Worm (Caenorhabditis elegans) whole organism, L2 larva: Measurements from ENCODE around the gene ben-1.

Source experiments
- C34F6.9 ChIP-seq: fragments of 150-350 bp; optimal IDR thresholded peaks from 2 replicates; lab custom pipeline; 2014; ENCODE audit warnings: missing biosample characterization, missing genetic modification characterization
- F13H6.1 ChIP-seq: sonication (generic microtip); optimal IDR thresholded peaks from 2 replicates; lab custom pipeline; 2016; ENCODE audit warnings: missing genetic modification characterization, missing compliant biosample characterization
- R02D3.7 ChIP-seq: fragments of 150-350 bp; optimal IDR thresholded peaks from 2 replicates; lab custom pipeline; 2014; ENCODE audit warnings: missing biosample characterization, missing genetic modification characterization
- Y55F3AM.14 ChIP-seq: fragments of 200-800 bp; sonication (Bioruptor generic); optimal IDR thresholded peaks from 2 replicates; lab custom pipeline; 2018; ENCODE audit warnings: mild to moderate bottlenecking, missing genetic modification characterization, missing compliant biosample characterization
- ZK546.5 ChIP-seq: sonication (generic microtip); optimal IDR thresholded peaks from 2 replicates; lab custom pipeline; 2017; ENCODE audit warnings: missing biosample characterization, missing genetic modification characterization
- aly-2 ChIP-seq: fragments of 150-350 bp; optimal IDR thresholded peaks from 2 replicates; lab custom pipeline; 2014; ENCODE audit warnings: missing biosample characterization, missing genetic modification characterization
- ama-1 ChIP-seq: fragments of 150-350 bp; optimal IDR thresholded peaks from 2 replicates; lab custom pipeline; 2018; ENCODE audit warnings: inconsistent platforms
- blmp-1 ChIP-seq: sonication (generic microtip); optimal IDR thresholded peaks from 2 replicates; lab custom pipeline; 2017; ENCODE audit warnings: missing genetic modification characterization, mild to moderate bottlenecking, missing compliant biosample characterization, antibody characterized with exemption, moderate library complexity; ENCODE audit not compliant: insufficient read depth
- ceh-16 ChIP-seq: fragments of 150-350 bp; optimal IDR thresholded peaks from 2 replicates; lab custom pipeline; 2014; ENCODE audit warnings: missing biosample characterization, missing genetic modification characterization
- ceh-82 ChIP-seq: fragments of 150-350 bp; optimal IDR thresholded peaks from 2 replicates; lab custom pipeline; 2014; ENCODE audit warnings: missing biosample characterization, missing genetic modification characterization
- dmd-4 ChIP-seq: sonication (generic microtip); optimal IDR thresholded peaks from 2 replicates; lab custom pipeline; 2017; ENCODE audit warnings: missing biosample characterization, missing genetic modification characterization
- egl-27 ChIP-seq: sonication (generic microtip); optimal IDR thresholded peaks from 3 replicates; lab custom pipeline; 2017; ENCODE audit warnings: missing biosample characterization, missing genetic modification reagents, missing genetic modification characterization
- elt-1 ChIP-seq: fragments of 150-350 bp; optimal IDR thresholded peaks from 2 replicates; lab custom pipeline; 2014; ENCODE audit warnings: missing biosample characterization, missing genetic modification characterization
- elt-3 ChIP-seq: sonication (generic microtip); optimal IDR thresholded peaks from 2 replicates; lab custom pipeline; 2017; ENCODE audit warnings: missing biosample characterization, missing genetic modification characterization
- gmeb-1 ChIP-seq: fragments of 150-350 bp; optimal IDR thresholded peaks from 2 replicates; lab custom pipeline; 2014; ENCODE audit warnings: missing biosample characterization, missing genetic modification characterization
- lin-13 ChIP-seq: fragments of 150-350 bp; optimal IDR thresholded peaks from 2 replicates; lab custom pipeline; 2014; ENCODE audit warnings: missing biosample characterization, missing genetic modification reagents, missing genetic modification characterization
- lin-39 ChIP-seq: fragments of 150-350 bp; optimal IDR thresholded peaks from 2 replicates; lab custom pipeline; 2014; ENCODE audit warnings: missing biosample characterization, missing genetic modification reagents, missing genetic modification characterization
- lsy-2 ChIP-seq, 2 experiments: fragments of 150-350 bp in 1 of 2; sonication (generic microtip) in 1 of 2; optimal IDR thresholded peaks; 2 replicates each; lab custom pipeline; 2014 to 2017; ENCODE audit warnings: missing biosample characterization in 2 of 2, missing genetic modification characterization in 2 of 2
- mab-5 ChIP-seq: fragments of 150-350 bp; optimal IDR thresholded peaks from 2 replicates; lab custom pipeline; 2014; ENCODE audit warnings: missing biosample characterization, missing genetic modification characterization
- mbf-1 ChIP-seq: sonication (generic microtip); optimal IDR thresholded peaks from 2 replicates; lab custom pipeline; 2017; ENCODE audit warnings: missing biosample characterization, missing genetic modification characterization
- mdl-1 ChIP-seq, 2 experiments: fragments of 150-350 bp in 1 of 2; sonication (generic microtip) in 1 of 2; optimal IDR thresholded peaks; 2 replicates each; lab custom pipeline; 2017; ENCODE audit warnings: missing biosample characterization in 2 of 2, missing genetic modification characterization in 2 of 2
- nhr-10 ChIP-seq: sonication (generic microtip); optimal IDR thresholded peaks from 2 replicates; lab custom pipeline; 2017; ENCODE audit warnings: missing biosample characterization, missing genetic modification characterization
- nhr-11 ChIP-seq: fragments of 150-350 bp; optimal IDR thresholded peaks from 2 replicates; lab custom pipeline; 2014; ENCODE audit warnings: missing biosample characterization, missing genetic modification characterization
- nhr-12 ChIP-seq: fragments of 150-350 bp; optimal IDR thresholded peaks from 2 replicates; lab custom pipeline; 2014; ENCODE audit warnings: missing biosample characterization, missing genetic modification characterization
- nhr-21 ChIP-seq: fragments of 150-350 bp; optimal IDR thresholded peaks from 2 replicates; lab custom pipeline; 2014; ENCODE audit warnings: missing biosample characterization, missing genetic modification characterization
- nhr-25 ChIP-seq: fragments of 150-350 bp; sonication (generic microtip); optimal IDR thresholded peaks from 3 replicates; lab custom pipeline; 2014; ENCODE audit warnings: missing biosample characterization, missing genetic modification characterization
- nhr-6 ChIP-seq: fragments of 150-350 bp; optimal IDR thresholded peaks from 2 replicates; lab custom pipeline; 2014; ENCODE audit warnings: missing biosample characterization, missing genetic modification characterization
- nhr-77 ChIP-seq: fragments of 150-350 bp; optimal IDR thresholded peaks from 2 replicates; lab custom pipeline; 2014; ENCODE audit warnings: missing biosample characterization, missing genetic modification characterization
- peb-1 ChIP-seq: fragments of 150-350 bp; optimal IDR thresholded peaks from 2 replicates; lab custom pipeline; 2014; ENCODE audit warnings: missing biosample characterization, missing genetic modification characterization
- skn-1 ChIP-seq: sonication (generic microtip); optimal IDR thresholded peaks from 2 replicates; lab custom pipeline; 2017; ENCODE audit warnings: missing biosample characterization, missing genetic modification characterization
- sma-3 ChIP-seq: sonication (generic microtip); optimal IDR thresholded peaks from 2 replicates; lab custom pipeline; 2016; ENCODE audit warnings: missing genetic modification reagents, missing genetic modification characterization, missing compliant biosample characterization
- sma-9 ChIP-seq, 2 experiments: fragments of 150-350 bp in 1 of 2; sonication (generic microtip) in 1 of 2; optimal IDR thresholded peaks; 2 replicates each; lab custom pipeline; 2014 to 2016; ENCODE audit warnings: missing genetic modification characterization in 2 of 2, mild to moderate bottlenecking in 1 of 2, missing biosample characterization in 1 of 2, missing compliant biosample characterization in 1 of 2, missing genetic modification reagents in 1 of 2, moderate library complexity in 1 of 2
- snpc-4 ChIP-seq: fragments of 150-350 bp; optimal IDR thresholded peaks from 2 replicates; lab custom pipeline; 2014; ENCODE audit warnings: missing biosample characterization, missing genetic modification characterization
- unc-39 ChIP-seq: fragments of 150-350 bp; optimal IDR thresholded peaks from 2 replicates; lab custom pipeline; 2014; ENCODE audit warnings: missing biosample characterization, missing genetic modification characterization
- unc-55 ChIP-seq: fragments of 150-350 bp; sonication (generic microtip); optimal IDR thresholded peaks from 3 replicates; lab custom pipeline; 2014; ENCODE audit warnings: missing biosample characterization, missing genetic modification reagents, missing genetic modification characterization
- unc-62 ChIP-seq: fragments of 150-350 bp; optimal IDR thresholded peaks from 2 replicates; lab custom pipeline; 2014; ENCODE audit warnings: missing biosample characterization, missing genetic modification reagents, missing genetic modification characterization
- zag-1 ChIP-seq: fragments of 150-350 bp; optimal IDR thresholded peaks from 2 replicates; lab custom pipeline; 2014; ENCODE audit warnings: missing biosample characterization, missing genetic modification characterization
- ztf-1 ChIP-seq: fragments of 200-800 bp; sonication (Bioruptor generic); conservative IDR thresholded peaks from 2 replicates; pipeline ENCODE4 v1.3.6; 2022; ENCODE audit warnings: missing genetic modification characterization, missing compliant biosample characterization
- ztf-11 ChIP-seq: sonication (generic microtip); optimal IDR thresholded peaks from 2 replicates; lab custom pipeline; 2017; ENCODE audit warnings: missing biosample characterization, missing genetic modification characterization

The ben-1 gene

DNA sequence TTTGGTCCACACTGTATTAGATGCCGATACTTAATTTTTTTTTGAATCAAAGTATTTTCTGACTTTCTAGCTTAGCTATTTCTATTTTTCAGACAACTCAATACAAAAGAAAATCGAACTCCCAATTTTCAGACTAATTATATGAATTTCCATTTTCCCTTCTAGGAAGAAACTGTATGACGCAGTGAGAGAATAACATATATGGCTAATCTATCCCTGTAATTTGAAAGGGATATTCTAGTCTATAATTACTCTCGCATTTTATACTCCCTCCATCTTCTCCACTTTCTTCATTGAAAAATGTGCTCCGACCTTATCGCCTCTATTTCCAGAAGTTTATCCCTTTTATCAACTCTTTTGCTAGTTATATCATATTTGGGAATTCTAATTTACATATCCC lies 11.9 kb upstream of the ben-1 start, which contains the start of gene C54C6.4:
Gene C54C6.4, plus strand, starts transcription at position 301 of the 400 bp plus-strand sequence.
- no peak for TF ChIP-seq C34F6.9 (tag; lab: Kevin White, UChicago)
- TF ChIP-seq lin-39 (tag; lab: Kevin White, UChicago) = no peak
- no peak for TF ChIP-seq dmd-4 (tag; lab: Kevin White, UChicago)
- no peak for TF ChIP-seq nhr-6 (tag; lab: Kevin White, UChicago)
- TF ChIP-seq nhr-25 = no peak
- no peak for TF ChIP-seq mab-5 (tag; lab: Kevin White, UChicago)
- TF ChIP-seq nhr-11 (tag; lab: Kevin White, UChicago) = no peak
- no peak for TF ChIP-seq ama-1
- TF ChIP-seq elt-1 (tag; lab: Kevin White, UChicago) = no peak
- no peak for TF ChIP-seq nhr-21 (tag; lab: Kevin White, UChicago)

ce11 chrIII:3550364-3550763 lies 8.9 kb upstream of the ben-1 start:
- no peak for TF ChIP-seq blmp-1 (tag; lab: Kevin White, UChicago)
- TF ChIP-seq sma-3 (GFP tag; lab: Kevin White, UChicago) = no peak
- TF ChIP-seq ztf-1 (GFP tag; lab: Robert Waterston, UW) = no peak
- TF ChIP-seq zag-1 (tag; lab: Kevin White, UChicago) = no peak
- TF ChIP-seq nhr-77 (tag; lab: Kevin White, UChicago) = no peak
- TF ChIP-seq lin-13 (GFP tag; lab: Kevin White, UChicago) = no peak
- TF ChIP-seq ZK546.5 (tag; lab: Kevin White, UChicago) = no peak
- TF ChIP-seq ztf-11 (tag; lab: Kevin White, UChicago) = no peak
- no peak for TF ChIP-seq mab-5 (tag; lab: Kevin White, UChicago)
- TF ChIP-seq elt-1 (tag; lab: Kevin White, UChicago) = no peak
- TF ChIP-seq nhr-11 (tag; lab: Kevin White, UChicago) = no peak
- no peak for TF ChIP-seq unc-62 (GFP tag; lab: Kevin White, UChicago)
- no peak for TF ChIP-seq ceh-82
- TF ChIP-seq aly-2 (tag; lab: Kevin White, UChicago) = no peak
- no peak for TF ChIP-seq R02D3.7
- TF ChIP-seq skn-1 (tag; lab: Kevin White, UChicago) = no peak
- TF ChIP-seq Y55F3AM.14 (GFP tag; lab: Kevin White, UChicago) = no peak
- TF ChIP-seq unc-39 (tag; lab: Kevin White, UChicago) = no peak
- no peak for TF ChIP-seq ama-1

ce11 chrIII:3549750-3550149 lies 8.3 kb upstream of the ben-1 start, which contains the start of gene C54C6.5:
C54C6.5 (minus strand) TSS chrIII:3549850.
- TF ChIP-seq ceh-16 (tag; lab: Kevin White, UChicago) = no peak
- TF ChIP-seq ama-1 = no peak
- TF ChIP-seq lin-13 (GFP tag; lab: Kevin White, UChicago) = no peak
- TF ChIP-seq elt-3 (tag; lab: Kevin White, UChicago) = no peak
- no peak for TF ChIP-seq aly-2 (tag; lab: Kevin White, UChicago)
- TF ChIP-seq R02D3.7 = no peak
- TF ChIP-seq blmp-1 (tag; lab: Kevin White, UChicago) = no peak
- no peak for TF ChIP-seq F13H6.1 (tag; lab: Kevin White, UChicago)
- TF ChIP-seq peb-1 = no peak
- no peak for TF ChIP-seq unc-55 (GFP tag; lab: Kevin White, UChicago)
- TF ChIP-seq gmeb-1 (tag; lab: Kevin White, UChicago) = no peak
- no peak for TF ChIP-seq sma-3 (GFP tag; lab: Kevin White, UChicago)
- no peak for TF ChIP-seq egl-27 (tag; lab: Kevin White, UChicago)
- no peak for TF ChIP-seq C34F6.9 (tag; lab: Kevin White, UChicago)
- TF ChIP-seq elt-1 (tag; lab: Kevin White, UChicago) = no peak
- TF ChIP-seq ztf-1 (GFP tag; lab: Robert Waterston, UW) = no peak
- no peak for TF ChIP-seq snpc-4
- no peak for TF ChIP-seq nhr-21 (tag; lab: Kevin White, UChicago)
- TF ChIP-seq nhr-12 (tag; lab: Kevin White, UChicago) = no peak
- no peak for TF ChIP-seq mdl-1 (tag; optimal IDR thresholded peaks at IDR 0.05; lab: Kevin White, UChicago)

DNA sequence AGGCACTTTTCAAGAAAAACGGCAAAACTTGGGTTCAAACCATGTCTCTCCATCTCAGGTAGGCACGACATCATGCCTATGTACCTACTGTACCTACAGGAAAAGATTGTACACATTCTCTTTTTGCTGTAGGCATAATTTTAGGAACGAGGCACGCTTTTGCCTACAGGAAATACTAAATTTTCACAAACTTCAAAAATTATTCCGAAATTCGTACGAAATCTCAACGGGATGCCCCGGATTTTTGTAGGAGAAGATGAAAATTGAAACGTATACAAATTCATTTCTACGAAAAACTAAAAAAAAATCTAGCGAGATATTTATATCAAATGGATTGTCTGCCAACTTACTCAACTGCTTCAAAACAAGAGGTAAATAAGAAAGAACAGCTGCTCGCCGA lies 6.6 kb upstream of the ben-1 start, which contains the start of gene C54C6.11:
Gene C54C6.11, plus strand, starts transcription at position 301 of the 400 bp plus-strand sequence.
- TF ChIP-seq unc-39 (tag; lab: Kevin White, UChicago) (no peak), nhr-10 (tag; lab: Kevin White, UChicago) (no peak), sma-3 (GFP tag; lab: Kevin White, UChicago) (no peak), lsy-2 (tag; optimal IDR thresholded peaks at IDR 0.05; lab: Kevin White, UChicago) (no peak), C34F6.9 (tag; lab: Kevin White, UChicago) (no peak), sma-9 (GFP tag; optimal IDR thresholded peaks at IDR 0.05; lab: Kevin White, UChicago) (no peak), sma-9 (tag; optimal IDR thresholded peaks at IDR 0.05; lab: Kevin White, UChicago) (no peak), ama-1 (no peak), mbf-1 (no peak), nhr-12 (tag; lab: Kevin White, UChicago) (no peak), elt-1 (tag; lab: Kevin White, UChicago) (no peak), nhr-25 (no peak), gmeb-1 (tag; lab: Kevin White, UChicago) (no peak)
